Fruit fly (Drosophila melanogaster) whole organism, adult: ENCODE results near the gene CG5727.

Experiments used
- CG11617 ChIP-seq: fragments of 200-800 bp; sonication (Bioruptor generic); optimal IDR thresholded peaks from 2 replicates; lab custom pipeline; 2017; ENCODE audit warnings: mild to moderate bottlenecking, missing biosample characterization, missing genetic modification reagents, missing genetic modification characterization
- CG12768 ChIP-seq: fragments of 200-800 bp; sonication (Bioruptor generic); optimal IDR thresholded peaks from 2 replicates; lab custom pipeline; 2017; ENCODE audit warnings: missing biosample characterization, missing genetic modification characterization, mild to moderate bottlenecking, moderate library complexity, missing genetic modification reagents
- CG14711 ChIP-seq: fragments of 200-800 bp; sonication (Bioruptor generic); optimal IDR thresholded peaks from 2 replicates; lab custom pipeline; 2018; ENCODE audit warnings: missing biosample characterization, mild to moderate bottlenecking, missing genetic modification characterization, moderate library complexity
- CG1620 ChIP-seq: fragments of 200-800 bp; sonication (Bioruptor generic); optimal IDR thresholded peaks from 2 replicates; lab custom pipeline; 2016; ENCODE audit warnings: missing biosample characterization, missing genetic modification characterization
- CG33017 ChIP-seq: fragments of 200-800 bp; sonication (Bioruptor generic); optimal IDR thresholded peaks from 2 replicates; lab custom pipeline; 2018; ENCODE audit warnings: missing biosample characterization, mild to moderate bottlenecking, missing genetic modification characterization, moderate library complexity
- CG5204 ChIP-seq: fragments of 200-800 bp; sonication (Bioruptor generic); optimal IDR thresholded peaks from 2 replicates; lab custom pipeline; 2016; ENCODE audit warnings: missing biosample characterization, missing genetic modification characterization
- CG7045 ChIP-seq: fragments of 200-800 bp; sonication (Bioruptor generic); optimal IDR thresholded peaks from 2 replicates; lab custom pipeline; 2017; ENCODE audit warnings: missing biosample characterization, mild to moderate bottlenecking, missing genetic modification characterization
- CG7101 ChIP-seq: fragments of 200-800 bp; sonication (Bioruptor generic); optimal IDR thresholded peaks from 2 replicates; lab custom pipeline; 2018; ENCODE audit warnings: missing biosample characterization, mild to moderate bottlenecking, missing genetic modification characterization, moderate library complexity
- Clk ChIP-seq: fragments of 200-800 bp; sonication (Bioruptor generic); optimal IDR thresholded peaks from 2 replicates; lab custom pipeline; 2017; ENCODE audit warnings: missing biosample characterization, missing genetic modification characterization
- Crg-1 ChIP-seq: fragments of 200-800 bp; sonication (Bioruptor generic); optimal IDR thresholded peaks from 2 replicates; lab custom pipeline; 2016; ENCODE audit warnings: missing biosample characterization, missing genetic modification characterization
- Hr96 ChIP-seq: fragments of 200-800 bp; sonication (Bioruptor generic); optimal IDR thresholded peaks from 2 replicates; lab custom pipeline; 2016; ENCODE audit warnings: missing biosample characterization, missing genetic modification characterization
- Mnt ChIP-seq: fragments of 200-800 bp; sonication (Bioruptor generic); optimal IDR thresholded peaks from 2 replicates; lab custom pipeline; 2016; ENCODE audit warnings: missing biosample characterization, mild to moderate bottlenecking, missing genetic modification characterization
- bab1 ChIP-seq: fragments of 200-800 bp; sonication (Bioruptor generic); optimal IDR thresholded peaks from 3 replicates; lab custom pipeline; 2019; ENCODE audit warnings: missing biosample characterization, mild to moderate bottlenecking, missing genetic modification characterization, moderate library complexity
- cic ChIP-seq: fragments of 200-800 bp; sonication (Bioruptor generic); optimal IDR thresholded peaks from 2 replicates; lab custom pipeline; 2017; ENCODE audit warnings: missing biosample characterization, mild to moderate bottlenecking, missing genetic modification characterization, moderate library complexity
- cnc ChIP-seq, 2 experiments: fragments of >200 bp; optimal IDR thresholded peaks; 2 replicates each; lab custom pipeline; 2017
- kay ChIP-seq: fragments of 200-800 bp; sonication (Bioruptor generic); peaks from one replicate; lab custom pipeline; 2016; ENCODE audit warnings: missing biosample characterization, missing genetic modification characterization, borderline replicate concordance
- ovo ChIP-seq: fragments of 200-800 bp; sonication (Bioruptor generic); optimal IDR thresholded peaks from 2 replicates; lab custom pipeline; 2016; ENCODE audit warnings: missing biosample characterization, missing genetic modification characterization
- pad ChIP-seq: fragments of 200-800 bp; sonication (Bioruptor generic); optimal IDR thresholded peaks from 3 replicates; lab custom pipeline; 2017; ENCODE audit warnings: missing biosample characterization, missing genetic modification characterization, mild to moderate bottlenecking, moderate library complexity, missing genetic modification reagents
- tj ChIP-seq: fragments of 200-800 bp; sonication (Bioruptor generic); optimal IDR thresholded peaks from 3 replicates; lab custom pipeline; 2017; ENCODE audit warnings: missing biosample characterization, mild to moderate bottlenecking, missing genetic modification characterization, moderate library complexity
- toe ChIP-seq: fragments of 200-800 bp; sonication (Bioruptor generic); optimal IDR thresholded peaks from 2 replicates; lab custom pipeline; 2016; ENCODE audit warnings: missing biosample characterization, missing genetic modification characterization

The CG5727 gene

dm6 chr2L:10246785-10247190, 36.3 kb upstream of the CG5727 start, which contains the start of gene chico:
TSS of gene chico (minus strand) at chr2L:10247078.
- peak; percentile 44 for TF ChIP-seq bab1 (GFP tag; lab: Kevin White, UChicago)
- TF ChIP-seq Clk (GFP tag; lab: Kevin White, UChicago), result no peak
- TF ChIP-seq toe (GFP tag; lab: Kevin White, UChicago), result no peak
- peak; percentile 27 for TF ChIP-seq ovo (GFP tag; lab: Kevin White, UChicago)
- peak; percentile 32 for TF ChIP-seq CG14711
- TF ChIP-seq CG5204 (GFP tag; lab: Kevin White, UChicago), result no peak
- TF ChIP-seq Crg-1 (GFP tag; lab: Kevin White, UChicago), result no peak
- no peak for TF ChIP-seq cnc (optimal IDR thresholded peaks at IDR 0.05; lab: Kevin White, UChicago)
- peak; percentile 22 for TF ChIP-seq CG1620
- peak; percentile 94 for TF ChIP-seq Mnt
- TF ChIP-seq cic (GFP tag; lab: Kevin White, UChicago), result peak; percentile 66
- peak; percentile 14 for TF ChIP-seq tj (GFP tag; lab: Kevin White, UChicago)

DNA sequence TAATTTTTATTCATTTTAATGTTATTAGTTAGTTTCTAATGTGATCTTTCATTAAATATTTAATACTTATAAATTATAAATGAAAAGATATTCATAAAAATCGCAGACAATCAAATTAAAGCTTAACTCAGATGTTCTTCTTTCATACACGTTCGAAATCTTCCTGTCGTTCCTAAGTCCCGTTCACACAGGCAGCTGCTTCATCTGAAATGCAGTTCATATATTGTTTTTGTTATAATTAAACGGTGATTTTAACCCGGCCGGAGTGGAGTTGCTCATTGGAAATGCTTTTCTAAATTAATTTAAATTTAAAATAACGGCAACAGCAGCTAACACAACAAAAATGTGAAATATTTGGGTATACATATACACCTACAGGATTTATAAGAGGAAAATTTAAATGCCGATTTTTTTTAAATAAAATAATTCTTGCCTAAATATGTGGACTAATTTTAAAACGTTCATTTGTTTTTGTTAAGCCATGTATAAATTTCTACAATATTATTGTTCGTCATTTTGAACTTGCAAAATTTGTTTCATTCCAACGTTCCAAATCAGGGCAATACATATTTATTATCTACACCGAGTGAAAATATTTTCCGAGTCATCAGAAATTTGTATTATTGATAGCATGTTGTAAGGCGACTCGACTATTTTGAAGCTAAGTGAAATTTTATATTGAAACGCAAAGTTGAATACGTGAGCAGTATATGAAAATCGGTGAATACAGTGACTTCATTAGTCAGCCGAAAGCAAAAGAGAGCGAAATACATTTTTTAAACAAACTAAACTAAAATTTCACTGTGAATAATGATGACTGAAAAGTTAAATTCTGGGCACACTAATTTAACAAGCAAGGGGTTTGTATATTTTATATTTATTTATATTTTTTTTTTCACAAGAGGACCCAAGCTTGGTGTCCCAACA, 28.5 kb upstream of the CG5727 start, which contains the start of gene me31B:
Gene me31B (plus strand): TSS at position 616 of the 927 bp plus-strand sequence.
- TF ChIP-seq cic (GFP tag; lab: Kevin White, UChicago) (no peak), bab1 (GFP tag; lab: Kevin White, UChicago) (no peak), kay (GFP tag; lab: Kevin White, UChicago) (peak; percentile 70), tj (GFP tag; lab: Kevin White, UChicago) (peak; percentile 30), CG7045 (GFP tag; lab: Kevin White, UChicago) (no peak), CG7101 (no peak)

DNA sequence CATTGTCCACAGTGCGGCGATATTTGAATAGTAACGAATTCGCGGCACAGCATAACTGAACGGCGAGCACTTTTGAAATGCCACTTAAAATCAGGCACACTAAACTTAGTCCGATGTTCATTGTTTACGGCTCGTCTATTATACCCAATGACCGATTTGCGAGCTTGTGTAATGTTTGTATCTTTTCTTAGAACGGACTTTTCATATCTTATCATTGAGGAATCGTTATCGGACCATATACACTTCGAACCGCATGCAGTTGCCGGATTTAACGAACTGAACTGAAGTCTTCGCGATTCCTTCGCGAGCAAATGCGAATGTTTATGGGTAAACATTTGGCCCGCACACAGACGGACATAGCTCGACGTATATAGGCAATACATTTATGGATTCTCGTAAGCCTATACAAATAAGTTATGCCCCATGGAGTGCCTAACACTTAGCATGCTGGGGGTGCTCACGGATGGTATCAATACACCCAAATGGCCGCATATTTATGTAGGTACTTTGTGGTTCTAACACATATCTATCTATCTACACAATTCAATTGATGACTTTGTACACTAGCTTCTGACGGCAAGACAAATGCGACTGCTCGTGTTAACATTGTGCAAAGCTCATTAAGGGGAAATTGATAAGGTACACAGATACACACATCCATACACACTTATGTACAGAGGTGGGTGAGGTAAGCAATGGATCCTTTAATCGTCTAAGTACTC, 27.4 kb upstream of the CG5727 start, which contains the start of gene mthl15:
Gene mthl15 (minus strand): TSS at position 593 of the 722 bp plus-strand sequence.
- TF ChIP-seq toe (GFP tag; lab: Kevin White, UChicago) (no peak), CG12768 (peak; percentile 35), Crg-1 (GFP tag; lab: Kevin White, UChicago) (no peak), CG5204 (GFP tag; lab: Kevin White, UChicago) (no peak), CG7101 (no peak), tj (GFP tag; lab: Kevin White, UChicago) (no peak), CG7045 (GFP tag; lab: Kevin White, UChicago) (no peak), pad (GFP tag; lab: Kevin White, UChicago) (peak; percentile 80), cic (GFP tag; lab: Kevin White, UChicago) (peak; percentile 72), Mnt (no peak), Clk (GFP tag; lab: Kevin White, UChicago) (no peak), ovo (GFP tag; lab: Kevin White, UChicago) (no peak)

DNA sequence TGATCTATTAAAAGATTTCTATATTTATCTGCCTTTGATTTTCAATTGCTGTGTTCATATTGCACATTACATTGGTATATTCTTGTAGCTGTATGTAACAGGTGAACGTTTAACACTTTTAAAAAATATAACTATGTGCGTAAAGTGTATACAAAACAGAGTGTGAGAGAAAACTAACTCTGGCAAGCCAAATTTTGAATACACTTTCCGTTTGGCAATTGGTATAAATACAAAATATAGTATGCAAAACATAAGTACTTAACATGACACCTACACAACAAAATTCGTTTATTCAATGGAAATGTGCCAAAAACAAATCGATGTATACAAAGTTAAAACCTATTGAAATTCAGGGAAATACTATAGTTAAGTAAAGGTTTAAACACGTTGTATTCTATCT, 22.3 kb upstream of the CG5727 start:
- TF ChIP-seq CG33017 (tag; lab: Kevin White, UChicago) (no peak), Mnt (no peak), Clk (GFP tag; lab: Kevin White, UChicago) (no peak), CG7101 (no peak), Crg-1 (GFP tag; lab: Kevin White, UChicago) (no peak), CG1620 (no peak), kay (GFP tag; lab: Kevin White, UChicago) (peak; percentile 91), CG14711 (no peak), bab1 (GFP tag; lab: Kevin White, UChicago) (no peak), cnc (optimal IDR thresholded peaks at IDR 0.05; lab: Kevin White, UChicago) (no peak), pad (GFP tag; lab: Kevin White, UChicago) (no peak), CG11617 (peak; percentile 29), CG7045 (GFP tag; lab: Kevin White, UChicago) (no peak), CG12768 (no peak), tj (GFP tag; lab: Kevin White, UChicago) (no peak), toe (GFP tag; lab: Kevin White, UChicago) (no peak), Hr96 (no peak), cic (GFP tag; lab: Kevin White, UChicago) (peak; percentile 46), ovo (GFP tag; lab: Kevin White, UChicago) (no peak), CG5204 (GFP tag; lab: Kevin White, UChicago) (no peak)

DNA sequence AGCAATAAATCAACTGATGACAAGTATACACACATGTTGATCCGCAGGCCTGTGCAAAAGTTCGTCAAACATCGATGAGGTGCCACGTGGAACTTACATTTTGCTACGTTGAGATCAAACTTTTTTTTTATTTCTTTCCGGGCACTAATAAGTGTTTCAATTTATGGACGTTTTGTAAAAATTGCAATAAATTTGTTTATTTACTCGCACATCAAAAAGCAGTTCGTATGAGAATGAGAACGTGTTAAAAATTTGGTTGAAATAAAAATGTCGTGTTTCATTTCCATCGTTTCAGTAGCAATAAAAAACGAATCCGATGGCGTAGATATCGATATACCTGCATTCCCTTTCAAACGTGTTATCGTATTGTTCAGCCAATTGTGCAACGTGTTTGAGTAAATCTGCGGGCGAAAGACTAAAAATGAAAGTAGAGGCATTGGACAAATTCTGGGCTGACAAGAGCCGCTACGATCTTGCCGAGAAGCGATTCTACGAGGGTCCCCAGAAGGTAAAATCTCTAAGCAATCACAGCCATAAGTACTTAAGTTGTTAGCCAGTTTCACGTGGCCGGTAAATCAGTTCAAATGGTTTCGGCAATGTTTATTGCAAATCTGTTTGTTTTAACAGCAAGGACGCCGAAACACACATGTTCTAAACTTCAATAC, 21.8 kb upstream of the CG5727 start, which contains the start of gene eEF1delta:
Gene eEF1delta (plus strand): TSS at position 356 of the 665 bp plus-strand sequence.
- peak; percentile 18 for TF ChIP-seq bab1 (GFP tag; lab: Kevin White, UChicago)
- TF ChIP-seq CG33017 (tag; lab: Kevin White, UChicago), result no peak
- TF ChIP-seq cnc (optimal IDR thresholded peaks at IDR 0.05; lab: Kevin White, UChicago), result peak in 1 of 2 experiments; percentile 3
- peak; percentile 47 for TF ChIP-seq CG11617
- TF ChIP-seq pad (GFP tag; lab: Kevin White, UChicago), result no peak
- TF ChIP-seq CG12768, result no peak
- TF ChIP-seq Mnt, result peak; percentile 68
